Fruit fly (Drosophila melanogaster): Measurements from ENCODE around the gene Idgf1.

Idgf1 gene

DNA sequence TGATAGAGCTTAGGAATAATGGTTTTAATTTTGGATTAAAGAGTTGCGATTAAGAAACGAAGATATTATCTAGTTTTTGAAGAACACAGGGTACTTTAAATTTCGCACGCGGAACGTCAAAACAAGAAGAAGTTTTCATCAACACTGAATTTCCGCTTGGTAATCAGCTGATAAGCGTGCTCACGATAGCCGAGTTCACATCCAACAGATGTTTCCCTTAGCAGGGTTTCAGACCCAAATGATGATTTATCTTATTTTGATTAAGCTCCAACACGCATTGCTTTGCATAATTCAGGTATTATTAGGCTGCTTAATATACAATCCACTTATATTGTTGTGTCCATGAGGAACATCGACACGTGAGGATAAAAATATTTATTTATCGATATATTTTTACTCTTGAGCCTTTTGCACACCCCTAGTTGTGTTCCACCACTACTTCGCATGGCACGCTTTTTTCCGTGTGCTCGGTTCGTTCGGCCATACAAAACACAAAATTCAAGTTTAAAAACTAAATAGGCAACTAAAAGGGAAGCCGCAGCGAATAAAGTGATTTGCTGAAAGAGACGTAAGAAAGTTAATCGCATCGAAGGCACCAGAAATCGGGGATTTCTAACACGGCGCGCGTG, 46.2 kb downstream of the Idgf1 start, which contains the start of gene Tpr2 (continued):
- TF ChIP-seq her (GFP tag; optimal IDR thresholded peaks at IDR 0.05) = peak; percentile 59
- peak; percentile 52; the same call in 1 of the 2 replicates for TF ChIP-seq slbo (GFP tag; IDR thresholded peaks at IDR 0.05)
- no peak for TF ChIP-seq Tbp (GFP tag; optimal IDR thresholded peaks at IDR 0.05)
- peak; percentile 90 for TF ChIP-seq Hmr (GFP tag; optimal IDR thresholded peaks at IDR 0.05)
- peak; percentile 73 for TF ChIP-seq lilli (GFP tag; optimal IDR thresholded peaks at IDR 0.05)
- TF ChIP-seq grn (GFP tag; optimal IDR thresholded peaks at IDR 0.05) = peak; percentile 48
- TF ChIP-seq slp2 (GFP tag; optimal IDR thresholded peaks at IDR 0.05) = peak; percentile 28
- TF ChIP-seq CG17912 (GFP tag; optimal IDR thresholded peaks at IDR 0.05) = peak; percentile 73
- TF ChIP-seq CG10654 (GFP tag; optimal IDR thresholded peaks at IDR 0.05) = no peak
- TF ChIP-seq cad (GFP tag; optimal IDR thresholded peaks at IDR 0.05) = no peak
- peak; percentile 36 for TF ChIP-seq en (GFP tag; optimal IDR thresholded peaks at IDR 0.05)
- TF ChIP-seq ab (GFP tag; optimal IDR thresholded peaks at IDR 0.05) = no peak
- peak; percentile 47 for TF ChIP-seq Myb (GFP tag; optimal IDR thresholded peaks at IDR 0.05)
- TF ChIP-seq HmgD (GFP tag; optimal IDR thresholded peaks at IDR 0.05) = peak; percentile 43
- TF ChIP-seq ro (GFP tag; IDR thresholded peaks at IDR 0.05) = no peak
- TF ChIP-seq CG30020 (tag; optimal IDR thresholded peaks at IDR 0.05) = peak; percentile 55
- peak; percentile 21 for TF ChIP-seq wek (GFP tag; optimal IDR thresholded peaks at IDR 0.05)
- TF ChIP-seq E2f1 (GFP tag; IDR thresholded peaks at IDR 0.05) = peak; percentile 22; the same call in 1 of the 2 replicates
- peak; percentile 6 for TF ChIP-seq CG18599 (GFP tag; optimal IDR thresholded peaks at IDR 0.05)
- 0 out of 2 replicates have a peak, but pooled peaks have one; percentile 16 for TF ChIP-seq al (GFP tag; IDR thresholded peaks at IDR 0.05)
- no peak for TF ChIP-seq toy (GFP tag; IDR thresholded peaks at IDR 0.05)
- TF ChIP-seq trh (GFP tag; optimal IDR thresholded peaks at IDR 0.05) = peak; percentile 20
- TF ChIP-seq btn (GFP tag; optimal IDR thresholded peaks at IDR 0.05) = no peak
- TF ChIP-seq HLHmδ (GFP tag; optimal IDR thresholded peaks at IDR 0.05) = no peak
- TF ChIP-seq Mes4 (GFP tag; optimal IDR thresholded peaks at IDR 0.05) = peak; percentile 34
- peak; percentile 35 for TF ChIP-seq CG12104 (GFP tag; optimal IDR thresholded peaks at IDR 0.05)
- TF ChIP-seq sens (GFP tag) = peak; percentile 89
- peak; percentile 92 for TF ChIP-seq pzg (GFP tag; optimal IDR thresholded peaks at IDR 0.05)
- TF ChIP-seq oc (tag; optimal IDR thresholded peaks at IDR 0.05) = peak; percentile 8
- TF ChIP-seq esg (GFP tag; conservative IDR thresholded peaks at IDR 0.05) = no peak
- TF ChIP-seq gce (GFP tag; IDR thresholded peaks at IDR 0.05) = no peak
- peak; percentile 66 for TF ChIP-seq Atf6 (GFP tag; IDR thresholded peaks at IDR 0.05)
- peak; percentile 4 for TF ChIP-seq CG16815 (GFP tag; optimal IDR thresholded peaks at IDR 0.05)
- peak; percentile 59 for TF ChIP-seq Mad (GFP tag; optimal IDR thresholded peaks at IDR 0.05)
- TF ChIP-seq CG1233 (GFP tag; optimal IDR thresholded peaks at IDR 0.05) = peak; percentile 8
- peak; percentile 36 for TF ChIP-seq Hand (GFP tag; optimal IDR thresholded peaks at IDR 0.05)
- peak; percentile 95 for TF ChIP-seq CG8290 (GFP tag; optimal IDR thresholded peaks at IDR 0.05)
- peak; percentile 93 to 94 for TF ChIP-seq CG8290 (tag; optimal IDR thresholded peaks at IDR 0.05)
- TF ChIP-seq fd3F (GFP tag; optimal IDR thresholded peaks at IDR 0.05) = peak; percentile 29
- TF ChIP-seq klu (GFP tag; IDR thresholded peaks at IDR 0.05) = no peak
- peak; percentile 37 for TF ChIP-seq lbe (GFP tag; optimal IDR thresholded peaks at IDR 0.05)
- no peak for TF ChIP-seq CG11093 (GFP tag; IDR thresholded peaks at IDR 0.05)
- no peak for TF ChIP-seq ken (GFP tag; IDR thresholded peaks at IDR 0.05)
- TF ChIP-seq fu2 (GFP tag; optimal IDR thresholded peaks at IDR 0.05) = peak; percentile 11
- peak; percentile 98 for TF ChIP-seq Dll (GFP tag; IDR thresholded peaks at IDR 0.05; ENCODE audit: partially characterized antibody)
- peak; percentile 91 for TF ChIP-seq pita (GFP tag; optimal IDR thresholded peaks at IDR 0.05)
- no peak for TF ChIP-seq nau (GFP tag; optimal IDR thresholded peaks at IDR 0.05)
- peak; percentile 10 for TF ChIP-seq CG7556 (GFP tag; optimal IDR thresholded peaks at IDR 0.05)
- TF ChIP-seq dpn (GFP tag; optimal IDR thresholded peaks at IDR 0.05) = peak; percentile 69 to 75
- peak; percentile 86 for TF ChIP-seq CG17186 (GFP tag; optimal IDR thresholded peaks at IDR 0.05)
- TF ChIP-seq CG3726 (GFP tag; IDR thresholded peaks at IDR 0.05) = no peak
- TF ChIP-seq CG3065 (GFP tag; optimal IDR thresholded peaks at IDR 0.05) = no peak
